Fruit fly (Drosophila melanogaster) whole organism, adult: Measurements from ENCODE around the gene CG34382.

ENCODE experiments used
- CG11617 ChIP-seq: fragments of 200-800 bp; sonication (Bioruptor generic); optimal IDR thresholded peaks from 2 replicates; lab custom pipeline; 2017; ENCODE audit warnings: mild to moderate bottlenecking, missing biosample characterization, missing genetic modification reagents, missing genetic modification characterization
- CG12768 ChIP-seq: fragments of 200-800 bp; sonication (Bioruptor generic); optimal IDR thresholded peaks from 2 replicates; lab custom pipeline; 2017; ENCODE audit warnings: missing biosample characterization, missing genetic modification characterization, mild to moderate bottlenecking, moderate library complexity, missing genetic modification reagents
- CG14711 ChIP-seq: fragments of 200-800 bp; sonication (Bioruptor generic); optimal IDR thresholded peaks from 2 replicates; lab custom pipeline; 2018; ENCODE audit warnings: missing biosample characterization, mild to moderate bottlenecking, missing genetic modification characterization, moderate library complexity
- CG1620 ChIP-seq: fragments of 200-800 bp; sonication (Bioruptor generic); optimal IDR thresholded peaks from 2 replicates; lab custom pipeline; 2016; ENCODE audit warnings: missing biosample characterization, missing genetic modification characterization
- CG33017 ChIP-seq: fragments of 200-800 bp; sonication (Bioruptor generic); optimal IDR thresholded peaks from 2 replicates; lab custom pipeline; 2018; ENCODE audit warnings: missing biosample characterization, mild to moderate bottlenecking, missing genetic modification characterization, moderate library complexity
- CG5204 ChIP-seq: fragments of 200-800 bp; sonication (Bioruptor generic); optimal IDR thresholded peaks from 2 replicates; lab custom pipeline; 2016; ENCODE audit warnings: missing biosample characterization, missing genetic modification characterization
- CG7045 ChIP-seq: fragments of 200-800 bp; sonication (Bioruptor generic); optimal IDR thresholded peaks from 2 replicates; lab custom pipeline; 2017; ENCODE audit warnings: missing biosample characterization, mild to moderate bottlenecking, missing genetic modification characterization
- CG7101 ChIP-seq: fragments of 200-800 bp; sonication (Bioruptor generic); optimal IDR thresholded peaks from 2 replicates; lab custom pipeline; 2018; ENCODE audit warnings: missing biosample characterization, mild to moderate bottlenecking, missing genetic modification characterization, moderate library complexity
- Clk ChIP-seq: fragments of 200-800 bp; sonication (Bioruptor generic); optimal IDR thresholded peaks from 2 replicates; lab custom pipeline; 2017; ENCODE audit warnings: missing biosample characterization, missing genetic modification characterization
- Crg-1 ChIP-seq: fragments of 200-800 bp; sonication (Bioruptor generic); optimal IDR thresholded peaks from 2 replicates; lab custom pipeline; 2016; ENCODE audit warnings: missing biosample characterization, missing genetic modification characterization
- Hr96 ChIP-seq: fragments of 200-800 bp; sonication (Bioruptor generic); optimal IDR thresholded peaks from 2 replicates; lab custom pipeline; 2016; ENCODE audit warnings: missing biosample characterization, missing genetic modification characterization
- Mnt ChIP-seq: fragments of 200-800 bp; sonication (Bioruptor generic); optimal IDR thresholded peaks from 2 replicates; lab custom pipeline; 2016; ENCODE audit warnings: missing biosample characterization, mild to moderate bottlenecking, missing genetic modification characterization
- bab1 ChIP-seq: fragments of 200-800 bp; sonication (Bioruptor generic); optimal IDR thresholded peaks from 3 replicates; lab custom pipeline; 2019; ENCODE audit warnings: missing biosample characterization, mild to moderate bottlenecking, missing genetic modification characterization, moderate library complexity
- cic ChIP-seq: fragments of 200-800 bp; sonication (Bioruptor generic); optimal IDR thresholded peaks from 2 replicates; lab custom pipeline; 2017; ENCODE audit warnings: missing biosample characterization, mild to moderate bottlenecking, missing genetic modification characterization, moderate library complexity
- cnc ChIP-seq, 2 experiments: fragments of >200 bp; optimal IDR thresholded peaks; 2 replicates each; lab custom pipeline; 2017
- kay ChIP-seq: fragments of 200-800 bp; sonication (Bioruptor generic); peaks from one replicate; lab custom pipeline; 2016; ENCODE audit warnings: missing biosample characterization, missing genetic modification characterization, borderline replicate concordance
- ovo ChIP-seq: fragments of 200-800 bp; sonication (Bioruptor generic); optimal IDR thresholded peaks from 2 replicates; lab custom pipeline; 2016; ENCODE audit warnings: missing biosample characterization, missing genetic modification characterization
- pad ChIP-seq: fragments of 200-800 bp; sonication (Bioruptor generic); optimal IDR thresholded peaks from 3 replicates; lab custom pipeline; 2017; ENCODE audit warnings: missing biosample characterization, missing genetic modification characterization, mild to moderate bottlenecking, moderate library complexity, missing genetic modification reagents
- tj ChIP-seq: fragments of 200-800 bp; sonication (Bioruptor generic); optimal IDR thresholded peaks from 3 replicates; lab custom pipeline; 2017; ENCODE audit warnings: missing biosample characterization, mild to moderate bottlenecking, missing genetic modification characterization, moderate library complexity
- toe ChIP-seq: fragments of 200-800 bp; sonication (Bioruptor generic); optimal IDR thresholded peaks from 2 replicates; lab custom pipeline; 2016; ENCODE audit warnings: missing biosample characterization, missing genetic modification characterization

CG34382 gene

dm6 chr3L:9872035-9872434, 6.8 kb upstream of the CG34382 start:
- no peak for TF ChIP-seq kay (GFP tag; lab: Kevin White, UChicago)
- no peak for TF ChIP-seq CG1620
- TF ChIP-seq CG7045 (GFP tag; lab: Kevin White, UChicago), result no peak
- no peak for TF ChIP-seq CG7101 (tag; lab: Kevin White, UChicago)
- no peak for TF ChIP-seq CG33017 (tag; lab: Kevin White, UChicago)
- TF ChIP-seq Mnt (GFP tag; lab: Kevin White, UChicago), result no peak
- no peak for TF ChIP-seq bab1 (GFP tag; lab: Kevin White, UChicago)

- TF ChIP-seq kay (GFP tag; lab: Kevin White, UChicago) (no peak), toe (GFP tag; lab: Kevin White, UChicago) (peak; percentile 4), Crg-1 (peak; percentile 57), CG7045 (GFP tag; lab: Kevin White, UChicago) (peak; percentile 85), tj (GFP tag; lab: Kevin White, UChicago) (peak; percentile 91), ovo (GFP tag; lab: Kevin White, UChicago) (peak; percentile 36), CG11617 (GFP tag; lab: Kevin White, UChicago) (peak; percentile 82), CG7101 (tag; lab: Kevin White, UChicago) (peak; percentile 92), pad (peak; percentile 64), CG33017 (tag; lab: Kevin White, UChicago) (peak; percentile 92), CG1620 (peak; percentile 5), CG5204 (GFP tag; lab: Kevin White, UChicago) (peak; percentile 56), CG14711 (tag; lab: Kevin White, UChicago) (peak; percentile 97), Hr96 (GFP tag; lab: Kevin White, UChicago) (peak; percentile 38), Mnt (GFP tag; lab: Kevin White, UChicago) (no peak), cnc (optimal IDR thresholded peaks at IDR 0.05; lab: Kevin White, UChicago) (no peak), CG12768 (GFP tag; lab: Kevin White, UChicago) (peak; percentile 73), Clk (GFP tag; lab: Kevin White, UChicago) (peak; percentile 48), cic (GFP tag; lab: Kevin White, UChicago) (peak; percentile 21), bab1 (GFP tag; lab: Kevin White, UChicago) (peak; percentile 83)
Measured at dm6 chr3L:9888630-9889130, 9.9 kb downstream of the CG34382 start, which contains the start of the genes Taf2 and CalpB. Taf2 (minus strand) TSS chr3L:9888683. CalpB (plus strand) TSS chr3L:9888762.

dm6 chr3L:9893983-9894382, 15.2 kb downstream of the CG34382 start:
- TF ChIP-seq CG1620 (no peak), CG11617 (GFP tag; lab: Kevin White, UChicago) (no peak), Mnt (GFP tag; lab: Kevin White, UChicago) (no peak), tj (GFP tag; lab: Kevin White, UChicago) (no peak), pad (no peak), kay (GFP tag; lab: Kevin White, UChicago) (no peak), cic (GFP tag; lab: Kevin White, UChicago) (no peak), cnc (optimal IDR thresholded peaks at IDR 0.05; lab: Kevin White, UChicago) (no peak), CG33017 (tag; lab: Kevin White, UChicago) (no peak), CG12768 (GFP tag; lab: Kevin White, UChicago) (no peak)

- TF ChIP-seq CG5204 (GFP tag; lab: Kevin White, UChicago) (no peak), kay (GFP tag; lab: Kevin White, UChicago) (peak; percentile 85), Crg-1 (no peak), CG7101 (tag; lab: Kevin White, UChicago) (no peak)
Measured at dm6 chr3L:9894643-9895042, 15.9 kb downstream of the CG34382 start, which contains the start of the genes CG6709 and Hez. CG6709 (minus strand) TSS chr3L:9894743. Hez (minus strand) TSS chr3L:9894743.

DNA sequence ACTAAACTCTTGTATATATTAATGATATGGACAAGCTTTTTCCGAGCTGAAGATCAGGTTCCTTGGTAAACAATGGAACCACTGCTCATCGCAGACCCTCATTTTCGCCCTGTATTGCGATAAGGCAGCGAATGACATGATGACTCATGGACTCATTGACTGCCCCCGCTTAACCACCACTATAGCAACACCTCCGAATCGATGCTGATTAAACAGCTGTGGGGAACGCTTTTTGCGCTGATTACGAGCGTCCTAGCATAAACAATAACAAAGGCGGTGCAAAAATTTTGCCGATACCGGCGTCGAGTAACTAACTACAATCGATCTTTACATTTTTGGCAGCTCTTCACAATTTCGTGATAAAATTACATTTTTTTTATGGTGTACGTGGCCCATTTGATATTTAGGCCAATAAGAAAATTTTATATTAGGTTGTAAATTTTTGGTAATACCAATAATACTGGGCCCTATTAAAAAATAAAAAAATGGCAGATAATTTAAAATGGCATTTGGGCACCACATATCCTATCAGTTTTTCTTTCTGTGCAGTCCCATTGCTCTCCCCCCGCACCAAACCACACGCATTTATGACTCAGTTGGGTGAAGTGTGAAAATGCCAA, 18.5 kb downstream of the CG34382 start:
- TF ChIP-seq kay (GFP tag; lab: Kevin White, UChicago), result peak; percentile 94
- TF ChIP-seq tj (GFP tag; lab: Kevin White, UChicago), result peak; percentile 8
- peak; percentile 70 for TF ChIP-seq cic (GFP tag; lab: Kevin White, UChicago)
- no peak for TF ChIP-seq CG33017 (tag; lab: Kevin White, UChicago)
- TF ChIP-seq CG7045 (GFP tag; lab: Kevin White, UChicago), result no peak
- TF ChIP-seq cnc (optimal IDR thresholded peaks at IDR 0.05; lab: Kevin White, UChicago), result no peak

DNA sequence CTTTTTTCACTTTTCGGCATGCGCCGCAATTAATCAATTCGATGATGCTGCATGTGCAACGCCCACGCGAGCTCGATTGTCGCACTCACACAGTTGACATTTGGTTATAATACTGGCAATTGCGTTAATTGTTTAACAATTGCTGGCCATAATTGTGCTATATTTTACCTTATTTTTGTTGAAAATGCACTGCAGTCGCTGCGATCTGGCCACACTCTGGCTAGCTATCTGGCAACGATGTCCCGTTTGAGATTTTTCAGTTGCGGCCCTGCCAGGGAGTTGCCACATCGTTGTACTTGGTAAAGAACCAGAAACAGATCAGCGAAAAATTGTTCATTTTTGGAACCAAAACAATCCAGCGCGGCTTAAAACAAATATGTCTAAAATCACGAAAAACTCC, 19.6 kb downstream of the CG34382 start, which contains the start of the genes CG6707 and CG46387:
TSS of gene CG6707 (minus strand) at position 221 of the 400 bp plus-strand sequence.
TSS of gene CG46387 (plus strand) at position 272 of the 400 bp plus-strand sequence.
- TF ChIP-seq ovo (GFP tag; lab: Kevin White, UChicago), result no peak
- TF ChIP-seq CG14711 (tag; lab: Kevin White, UChicago), result no peak
- TF ChIP-seq toe (GFP tag; lab: Kevin White, UChicago), result peak; percentile 44
- no peak for TF ChIP-seq Hr96 (GFP tag; lab: Kevin White, UChicago)
- peak; percentile 9 for TF ChIP-seq CG7045 (GFP tag; lab: Kevin White, UChicago)
- TF ChIP-seq CG5204 (GFP tag; lab: Kevin White, UChicago), result no peak
- no peak for TF ChIP-seq bab1 (GFP tag; lab: Kevin White, UChicago)
- TF ChIP-seq tj (GFP tag; lab: Kevin White, UChicago), result peak; percentile 23
- no peak for TF ChIP-seq CG12768 (GFP tag; lab: Kevin White, UChicago)
- peak; percentile 25 for TF ChIP-seq CG1620
- peak; percentile 34 for TF ChIP-seq Crg-1
- TF ChIP-seq Clk (GFP tag; lab: Kevin White, UChicago), result no peak
- peak; percentile 49 for TF ChIP-seq Mnt (GFP tag; lab: Kevin White, UChicago)
